Fruit fly (Drosophila melanogaster): ENCODE measurements around the gene CG3386.
A peak's percentile ranks its signal among the peaks of the same experiment; 100 is the strongest.

CG3386 gene

DNA sequence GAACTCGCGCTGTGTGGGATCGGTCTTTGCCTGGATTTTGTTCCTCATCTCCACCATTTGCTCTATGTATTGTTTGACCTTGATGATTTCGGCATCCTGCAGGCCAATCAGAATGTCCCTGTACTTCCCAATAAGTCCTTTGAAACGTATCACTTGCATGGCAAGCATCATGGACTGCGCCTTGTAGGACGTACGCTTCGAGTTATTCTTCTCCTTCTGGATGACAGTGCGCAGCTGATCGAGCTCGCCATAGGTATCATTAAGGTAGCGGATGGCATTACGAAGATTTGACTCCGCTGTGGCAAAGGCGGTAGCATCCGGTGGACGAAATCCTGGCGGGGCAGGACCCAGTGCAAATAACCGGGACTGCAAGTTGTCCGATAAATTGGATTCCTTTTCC is 27.6 kb upstream of the CG3386 start:
- TF ChIP-seq CG8290 (GFP tag; optimal IDR thresholded peaks at IDR 0.05) (no peak), CG8290 (tag; optimal IDR thresholded peaks at IDR 0.05) (peak in 1 of 2 experiments; percentile 57), Nf-YC (tag; optimal IDR thresholded peaks at IDR 0.05) (no peak), HLH4C (GFP tag; IDR thresholded peaks at IDR 0.05; ENCODE audit: partially characterized antibody) (0 out of 3 replicates have a peak, but pooled peaks have one; percentile 10), ci (GFP tag; IDR thresholded peaks at IDR 0.05) (0 out of 3 replicates have a peak, but pooled peaks have one; percentile 6), dysf (GFP tag; IDR thresholded peaks at IDR 0.05) (0 out of 3 replicates have a peak, but pooled peaks have one; percentile 9), E2f2 (GFP tag; IDR thresholded peaks at IDR 0.05) (0 out of 2 replicates have a peak, but pooled peaks have one; percentile 3), Elba2 (GFP tag; optimal IDR thresholded peaks at IDR 0.05) (peak; percentile 71), stc (GFP tag; IDR thresholded peaks at IDR 0.05) (no peak), Med (GFP tag) (peak; percentile 57)

DNA sequence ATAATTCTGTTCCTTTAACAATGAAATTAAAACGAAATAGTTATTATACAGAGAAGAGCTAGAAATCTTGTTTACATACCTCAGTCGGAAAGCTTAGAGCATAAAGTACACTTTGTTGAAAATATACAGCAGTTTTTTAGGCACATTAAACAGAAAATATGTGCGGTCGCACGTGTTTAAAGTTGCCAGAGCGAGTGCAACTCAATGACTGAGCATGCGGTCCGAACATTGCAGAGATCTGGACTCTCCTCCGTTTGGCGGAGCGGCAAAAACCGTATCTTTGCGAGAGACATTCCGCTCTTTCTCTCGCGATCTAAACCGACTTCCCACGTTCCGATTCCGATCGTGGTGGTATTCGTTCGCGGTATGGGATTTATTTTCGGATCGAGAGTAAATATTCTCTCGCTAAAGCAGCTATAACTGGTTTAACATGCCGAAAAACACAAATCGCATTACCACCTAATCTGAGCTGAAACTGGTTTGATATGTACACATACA is 25.8 kb upstream of the CG3386 start, which contains the start of gene CG13895:
CG13895 (minus strand) TSS at position 214 of the 498 bp plus-strand sequence.
- TF ChIP-seq twi (tag; optimal IDR thresholded peaks at IDR 0.05): peak; percentile 10
- TF ChIP-seq CG34376 (GFP tag; optimal IDR thresholded peaks at IDR 0.05): peak; percentile 59
- peak; percentile 2 for TF ChIP-seq CG13296 (GFP tag; optimal IDR thresholded peaks at IDR 0.05)
- peak; percentile 26 for TF ChIP-seq stwl (tag; optimal IDR thresholded peaks at IDR 0.05)
- no peak for TF ChIP-seq CG5245 (GFP tag; optimal IDR thresholded peaks at IDR 0.05)
- no peak for TF ChIP-seq Blimp-1 (GFP tag; optimal IDR thresholded peaks at IDR 0.05)
- TF ChIP-seq rib (GFP tag; IDR thresholded peaks at IDR 0.05): peak; percentile 14; the same call in 1 of the 2 replicates
- TF ChIP-seq pnt (GFP tag; optimal IDR thresholded peaks at IDR 0.05): no peak
- TF ChIP-seq lov (optimal IDR thresholded peaks at IDR 0.05): no peak
- no peak for TF ChIP-seq lov (GFP tag; IDR thresholded peaks at IDR 0.05)
- TF ChIP-seq so (GFP tag; IDR thresholded peaks at IDR 0.05): 0 out of 3 replicates have a peak, but pooled peaks have one; percentile 37
- no peak for TF ChIP-seq CG3281 (GFP tag; optimal IDR thresholded peaks at IDR 0.05)
- TF ChIP-seq nom (GFP tag; optimal IDR thresholded peaks at IDR 0.05): peak; percentile 18
- peak; percentile 8 for TF ChIP-seq CG11504 (tag; optimal IDR thresholded peaks at IDR 0.05)
- TF ChIP-seq CG15011 (GFP tag; optimal IDR thresholded peaks at IDR 0.05): no peak
- TF ChIP-seq CG7372 (GFP tag; IDR thresholded peaks at IDR 0.05): no peak
- no peak; the same call in 2 of the 3 replicates for TF ChIP-seq Dbx (GFP tag; IDR thresholded peaks at IDR 0.05)
- peak; percentile 40; the same call in 1 of the 2 replicates for TF ChIP-seq unc-4 (GFP tag; IDR thresholded peaks at IDR 0.05; ENCODE audit: partially characterized antibody)
- peak; percentile 83 for TF ChIP-seq pfk (GFP tag; optimal IDR thresholded peaks at IDR 0.05)
- no peak for TF ChIP-seq CG11398 (GFP tag; optimal IDR thresholded peaks at IDR 0.05)
- peak; percentile 7 for TF ChIP-seq CG6683 (GFP tag; optimal IDR thresholded peaks at IDR 0.05)
- no peak for TF ChIP-seq hkb (optimal IDR thresholded peaks at IDR 0.05)
- peak; percentile 46; the same call in 1 of the 2 replicates for TF ChIP-seq hkb (GFP tag; IDR thresholded peaks at IDR 0.05)
- no peak for TF ChIP-seq klu (GFP tag; IDR thresholded peaks at IDR 0.05)
- TF ChIP-seq CG12071 (GFP tag; optimal IDR thresholded peaks at IDR 0.05): peak; percentile 1
- peak; percentile 72; the same call in 1 of the 3 replicates for TF ChIP-seq CG6791 (GFP tag; IDR thresholded peaks at IDR 0.05; ENCODE audit: partially characterized antibody)
- no peak for TF ChIP-seq Lim3 (GFP tag; IDR thresholded peaks at IDR 0.05)
- peak; percentile 95 for TF ChIP-seq cwo (GFP tag; optimal IDR thresholded peaks at IDR 0.05)
- TF ChIP-seq CG17385 (GFP tag; optimal IDR thresholded peaks at IDR 0.05): peak; percentile 33
- TF ChIP-seq slp2 (GFP tag; optimal IDR thresholded peaks at IDR 0.05): peak; percentile 7
- peak; percentile 84 for TF ChIP-seq Jarid2 (GFP tag; optimal IDR thresholded peaks at IDR 0.05)
- TF ChIP-seq CG10654 (GFP tag; optimal IDR thresholded peaks at IDR 0.05): no peak
- TF ChIP-seq CG33213 (GFP tag; optimal IDR thresholded peaks at IDR 0.05): peak; percentile 2
- TF ChIP-seq Xrp1 (GFP tag; IDR thresholded peaks at IDR 0.05): peak; percentile 33; the same call in 1 of the 2 replicates
- TF ChIP-seq chinmo (GFP tag; IDR thresholded peaks at IDR 0.05; ENCODE audit: partially characterized antibody): peak; percentile 95; the same call in 3 of the 4 replicates
- TF ChIP-seq Eip74EF (GFP tag; optimal IDR thresholded peaks at IDR 0.05): peak in 1 of 2 experiments; percentile 63
- TF ChIP-seq abd-A (tag; optimal IDR thresholded peaks at IDR 0.05): peak; percentile 39
- peak; percentile 21; the same call in 1 of the 2 replicates for TF ChIP-seq E2f2 (GFP tag; IDR thresholded peaks at IDR 0.05)
- peak; percentile 12 for TF ChIP-seq nerfin-1 (tag; optimal IDR thresholded peaks at IDR 0.05)
